Fruit fly (Drosophila melanogaster): Measurements from ENCODE around the gene CG43291.

- TF ChIP-seq Ets96B (tag; optimal IDR thresholded peaks at IDR 0.05) (no peak), CG6854 (GFP tag; optimal IDR thresholded peaks at IDR 0.05) (no peak), Sox14 (GFP tag; optimal IDR thresholded peaks at IDR 0.05) (no peak)
Observed at dm6 chr3R:14244577-14244976, at the start of gene CG43291.
